Worm (Caenorhabditis elegans): ENCODE measurements around the gene srh-276.

DNA sequence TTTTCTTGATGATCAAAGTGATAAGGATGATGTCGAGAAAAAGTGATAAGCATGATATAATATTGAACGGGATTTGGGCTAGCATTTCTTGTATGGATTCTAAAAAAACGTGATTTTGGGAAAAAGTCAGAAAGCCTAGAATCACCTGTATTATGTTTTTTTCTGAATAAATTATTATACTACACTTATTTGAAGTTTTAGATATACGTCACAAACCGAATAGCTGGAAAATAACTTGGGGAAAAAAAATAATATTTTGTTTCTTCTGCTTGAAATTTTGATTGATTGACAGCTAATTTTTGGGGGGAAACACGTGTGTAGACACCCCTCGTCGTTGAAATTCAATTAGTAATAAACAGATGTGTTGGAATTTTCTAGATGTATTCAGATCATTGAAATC lies 36.7 kb upstream of the srh-276 start, which contains the start of gene str-264:
- no peak for TF ChIP-seq lin-13 (tag; optimal IDR thresholded peaks at IDR 0.05)
- no peak for TF ChIP-seq ceh-83 (GFP tag; optimal IDR thresholded peaks at IDR 0.05)
- no peak for TF ChIP-seq nhr-76 (tag; optimal IDR thresholded peaks at IDR 0.05)
- TF ChIP-seq snpc-4 (tag; optimal IDR thresholded peaks at IDR 0.05) = no peak
- no peak for TF ChIP-seq blmp-1 (tag; optimal IDR thresholded peaks at IDR 0.05)
- no peak for TF ChIP-seq hlh-1 (tag; optimal IDR thresholded peaks at IDR 0.05)
- TF ChIP-seq tbx-8 (GFP tag; optimal IDR thresholded peaks at IDR 0.05) = no peak
